Worm (Caenorhabditis elegans): Measurements from ENCODE around the gene tomm-7.

The tomm-7 gene

ce11 chrIII:7866189-7866588 lies 6.8 kb downstream of the tomm-7 start, which contains the start of gene cup-4:
Gene cup-4 (plus strand): TSS chrIII:7866489.
- TF ChIP-seq elt-2 (tag; optimal IDR thresholded peaks at IDR 0.05) (no peak), ztf-16 (tag; optimal IDR thresholded peaks at IDR 0.05) (no peak), tbx-7 (tag; optimal IDR thresholded peaks at IDR 0.05) (no peak), Y22D7AL.16 (tag; optimal IDR thresholded peaks at IDR 0.05) (no peak), C08G9.2 (tag; optimal IDR thresholded peaks at IDR 0.05) (no peak), nhr-232 (tag; optimal IDR thresholded peaks at IDR 0.05) (no peak), ceh-2 (tag; optimal IDR thresholded peaks at IDR 0.05) (no peak), hlh-6 (tag; optimal IDR thresholded peaks at IDR 0.05) (no peak), lim-6 (tag; optimal IDR thresholded peaks at IDR 0.05) (no peak)

ce11 chrIII:7872776-7873175 lies 13.4 kb downstream of the tomm-7 start:
- TF ChIP-seq hlh-15 (tag; optimal IDR thresholded peaks at IDR 0.05) (no peak), pros-1 (tag; optimal IDR thresholded peaks at IDR 0.05) (no peak), che-1 (tag; optimal IDR thresholded peaks at IDR 0.05) (no peak), pax-1 (tag; optimal IDR thresholded peaks at IDR 0.05) (no peak), eyg-1 (tag; optimal IDR thresholded peaks at IDR 0.05) (no peak), ceh-2 (tag; optimal IDR thresholded peaks at IDR 0.05) (no peak), pag-3 (tag; optimal IDR thresholded peaks at IDR 0.05; ENCODE audit: borderline replicate concordance) (no peak), ceh-24 (tag; optimal IDR thresholded peaks at IDR 0.05) (no peak), ceh-14 (tag; optimal IDR thresholded peaks at IDR 0.05) (no peak), ceh-22 (tag; optimal IDR thresholded peaks at IDR 0.05) (no peak), sox-4 (tag; optimal IDR thresholded peaks at IDR 0.05) (no peak), dve-1 (tag; optimal IDR thresholded peaks at IDR 0.05) (no peak), ceh-45 (GFP tag; IDR thresholded peaks at IDR 0.05) (no peak), ceh-18 (tag; optimal IDR thresholded peaks at IDR 0.05) (no peak), Y22D7AL.16 (tag; optimal IDR thresholded peaks at IDR 0.05) (no peak), fkh-6 (tag; optimal IDR thresholded peaks at IDR 0.05) (no peak), sox-2 (GFP tag; IDR thresholded peaks at IDR 0.05) (no peak), nhr-11 (tag; optimal IDR thresholded peaks at IDR 0.05) (no peak), ttx-3 (tag; optimal IDR thresholded peaks at IDR 0.05) (no peak), T23F11.4 (GFP tag; optimal IDR thresholded peaks at IDR 0.05) (no peak)

ce11 chrIII:7873481-7873880 lies 14.1 kb downstream of the tomm-7 start, which contains the start of gene tyr-1:
Gene tyr-1 (plus strand): TSS chrIII:7873781.
- TF ChIP-seq madf-2 (tag; optimal IDR thresholded peaks at IDR 0.05) = no peak

- TF ChIP-seq hlh-8 (tag; optimal IDR thresholded peaks at IDR 0.05) (no peak), rnt-1 (tag; optimal IDR thresholded peaks at IDR 0.05) (no peak)
Measured at ce11 chrIII:7877090-7877489, 17.7 kb downstream of the tomm-7 start.

- TF ChIP-seq nhr-11 (tag; optimal IDR thresholded peaks at IDR 0.05) = no peak
- TF ChIP-seq zip-5 (tag; optimal IDR thresholded peaks at IDR 0.05) = no peak
- TF ChIP-seq npax-4 (tag; optimal IDR thresholded peaks at IDR 0.05) = no peak
- no peak for TF ChIP-seq T23F11.4 (GFP tag; optimal IDR thresholded peaks at IDR 0.05)
- no peak for TF ChIP-seq nfya-1 (tag; optimal IDR thresholded peaks at IDR 0.05)
- no peak for TF ChIP-seq Y22D7AL.16 (tag; optimal IDR thresholded peaks at IDR 0.05)
- no peak for TF ChIP-seq sdc-2 (tag; optimal IDR thresholded peaks at IDR 0.05)
- TF ChIP-seq hlh-13 (GFP tag; optimal IDR thresholded peaks at IDR 0.05) = no peak
- no peak for TF ChIP-seq ama-1 (optimal IDR thresholded peaks at IDR 0.05)
- no peak for TF ChIP-seq mec-3 (tag; optimal IDR thresholded peaks at IDR 0.05; ENCODE audit: borderline replicate concordance)
- no peak for TF ChIP-seq nhr-232 (tag; optimal IDR thresholded peaks at IDR 0.05)
- no peak for TF ChIP-seq ref-2 (tag; optimal IDR thresholded peaks at IDR 0.05)
- TF ChIP-seq ceh-24 (tag; optimal IDR thresholded peaks at IDR 0.05) = no peak
- no peak for TF ChIP-seq hlh-8 (tag; optimal IDR thresholded peaks at IDR 0.05)
- no peak for TF ChIP-seq ceh-34 (tag; optimal IDR thresholded peaks at IDR 0.05)
- no peak for TF ChIP-seq pqm-1 (tag; optimal IDR thresholded peaks at IDR 0.05)
- TF ChIP-seq lin-11 (tag; optimal IDR thresholded peaks at IDR 0.05) = no peak
- no peak for TF ChIP-seq C08G9.2 (tag; optimal IDR thresholded peaks at IDR 0.05)
- no peak for TF ChIP-seq pat-9 (tag; optimal IDR thresholded peaks at IDR 0.05)
- no peak for TF ChIP-seq tbx-7 (tag; optimal IDR thresholded peaks at IDR 0.05)
Measured at ce11 chrIII:7878852-7879329, 19.5 kb downstream of the tomm-7 start, which contains the start of gene sup-18. Gene sup-18 (minus strand): TSS chrIII:7878902.
